Worm (Caenorhabditis elegans) whole organism, L3 larva: ENCODE results near the gene ttb-1.

Experiments used
- ama-1 ChIP-seq: fragments of 150-350 bp; optimal IDR thresholded peaks from 2 replicates; lab custom pipeline; 2018
- elt-1 ChIP-seq: fragments of 150-350 bp; optimal IDR thresholded peaks from 2 replicates; lab custom pipeline; 2014; ENCODE audit warnings: missing biosample characterization, missing genetic modification characterization
- nhr-11 ChIP-seq: fragments of 150-350 bp; optimal IDR thresholded peaks from 2 replicates; lab custom pipeline; 2014; ENCODE audit warnings: missing biosample characterization, missing genetic modification characterization
- nhr-25 ChIP-seq: sonication (generic microtip); optimal IDR thresholded peaks from 2 replicates; lab custom pipeline; 2017; ENCODE audit warnings: missing biosample characterization, missing genetic modification characterization
- nhr-77 ChIP-seq: fragments of 150-350 bp; optimal IDR thresholded peaks from 2 replicates; lab custom pipeline; 2014; ENCODE audit warnings: missing biosample characterization, missing genetic modification characterization
- skn-1 ChIP-seq: fragments of 150-350 bp; optimal IDR thresholded peaks from 2 replicates; lab custom pipeline; 2014; ENCODE audit warnings: missing biosample characterization, missing genetic modification characterization
- tbx-2 ChIP-seq: sonication (generic microtip); optimal IDR thresholded peaks from 2 replicates; lab custom pipeline; 2016; ENCODE audit warnings: mild to moderate bottlenecking, missing genetic modification characterization, missing compliant biosample characterization
- unc-39 ChIP-seq: sonication (generic microtip); optimal IDR thresholded peaks from 4 replicates; lab custom pipeline; 2017; ENCODE audit warnings: missing biosample characterization, missing genetic modification characterization

ce11 chrV:156044-156869 lies at the start of gene ttb-1:
- TF ChIP-seq tbx-2 (tag; lab: Kevin White, UChicago), result no peak
- TF ChIP-seq ama-1 (lab: Kevin White, UChicago), result no peak
- TF ChIP-seq elt-1, result no peak
- no peak for TF ChIP-seq nhr-25 (tag; lab: Kevin White, UChicago)
- no peak for TF ChIP-seq unc-39 (tag; lab: Kevin White, UChicago)
- no peak for TF ChIP-seq skn-1 (tag; lab: Kevin White, UChicago)
- TF ChIP-seq nhr-77 (tag; lab: Kevin White, UChicago), result no peak
- TF ChIP-seq nhr-11, result no peak
